Fruit fly (Drosophila melanogaster) whole organism, embryonic: ENCODE data around the gene CARPB.

Source experiments
- Abd-B ChIP-seq: fragments of 200-800 bp; sonication (Bioruptor generic); optimal IDR thresholded peaks from 2 replicates; lab custom pipeline; 2018; ENCODE audit warnings: missing biosample characterization, mild to moderate bottlenecking, missing genetic modification characterization, moderate library complexity
- Awh ChIP-seq: fragments of 200-800 bp; sonication (Bioruptor generic); IDR thresholded peaks from 2 replicates; pipeline ENCODE4, ENCODE4 v1.3.6; 2022; ENCODE audit warnings: missing biosample characterization, missing genetic modification characterization
- B-H1 ChIP-seq: fragments of 200-800 bp; sonication (Bioruptor generic); IDR thresholded peaks from 3 replicates; pipeline ENCODE4 v1.3.6; 2022; ENCODE audit warnings: missing biosample characterization, missing genetic modification characterization
- CG10462 ChIP-seq: fragments of 200-800 bp; sonication (Bioruptor generic); optimal IDR thresholded peaks from 2 replicates; lab custom pipeline; 2016; ENCODE audit warnings: missing biosample characterization, missing genetic modification characterization
- CG11560 ChIP-seq: fragments of 200-800 bp; sonication (Bioruptor generic); IDR thresholded peaks from 3 replicates; pipeline ENCODE4 v1.3.6; 2022; ENCODE audit warnings: missing biosample characterization, missing genetic modification characterization
- CG1233 ChIP-seq: fragments of 200-800 bp; sonication (Bioruptor generic); optimal IDR thresholded peaks from 4 replicates; lab custom pipeline; 2018; ENCODE audit warnings: missing biosample characterization, mild to moderate bottlenecking, missing genetic modification characterization
- CG12391 ChIP-seq: fragments of 200-800 bp; sonication (Bioruptor generic); optimal IDR thresholded peaks from 3 replicates; lab custom pipeline; 2018; ENCODE audit warnings: missing biosample characterization, mild to moderate bottlenecking, missing genetic modification characterization, moderate library complexity
- CG13123 ChIP-seq: fragments of 200-800 bp; sonication (Bioruptor generic); optimal IDR thresholded peaks from 2 replicates; lab custom pipeline; 2016; ENCODE audit warnings: missing biosample characterization, missing genetic modification characterization
- CG13424 ChIP-seq: fragments of 200-800 bp; sonication (Bioruptor generic); optimal IDR thresholded peaks from 2 replicates; lab custom pipeline; 2019; ENCODE audit warnings: missing biosample characterization, mild to moderate bottlenecking, missing genetic modification characterization, moderate library complexity
- CG14050 ChIP-seq: fragments of 200-800 bp; sonication (Bioruptor generic); IDR thresholded peaks from 3 replicates; pipeline ENCODE4 v1.3.6; 2022; ENCODE audit warnings: missing biosample characterization, missing genetic modification characterization
- CG14710 ChIP-seq: fragments of 200-800 bp; sonication (Bioruptor generic); optimal IDR thresholded peaks from 3 replicates; lab custom pipeline; 2019; ENCODE audit warnings: missing biosample characterization, mild to moderate bottlenecking, missing genetic modification characterization, moderate library complexity
- CG15269 ChIP-seq: fragments of 200-800 bp; sonication (Bioruptor generic); optimal IDR thresholded peaks from 2 replicates; lab custom pipeline; 2018; ENCODE audit warnings: missing biosample characterization, mild to moderate bottlenecking, missing genetic modification characterization, moderate library complexity
- CG1602 ChIP-seq: fragments of 200-800 bp; sonication (Bioruptor generic); optimal IDR thresholded peaks from 3 replicates; lab custom pipeline; 2016; ENCODE audit warnings: missing biosample characterization, missing genetic modification characterization
- CG18619 ChIP-seq: fragments of 200-800 bp; sonication (Bioruptor generic); optimal IDR thresholded peaks from 3 replicates; lab custom pipeline; 2017; ENCODE audit warnings: missing biosample characterization, mild to moderate bottlenecking, missing genetic modification characterization
- CG3407 ChIP-seq: fragments of 200-800 bp; sonication (Bioruptor generic); optimal IDR thresholded peaks from 2 replicates; lab custom pipeline; 2018; ENCODE audit warnings: missing biosample characterization, mild to moderate bottlenecking, missing genetic modification characterization
- CG43689 ChIP-seq: fragments of 200-800 bp; sonication (Bioruptor generic); IDR thresholded peaks from 2 replicates; pipeline ENCODE4 v1.3.6; 2022; ENCODE audit warnings: missing biosample characterization, missing genetic modification characterization
- CG4404 ChIP-seq: fragments of 200-800 bp; sonication (Bioruptor generic); IDR thresholded peaks from 2 replicates; pipeline ENCODE4 v1.3.6; 2022; ENCODE audit warnings: missing biosample characterization, missing genetic modification characterization
- CG7271 ChIP-seq: fragments of 200-800 bp; sonication (Bioruptor generic); optimal IDR thresholded peaks from 2 replicates; lab custom pipeline; 2018; ENCODE audit warnings: missing biosample characterization, mild to moderate bottlenecking, missing genetic modification characterization, moderate library complexity
- CG8359 ChIP-seq: fragments of 200-800 bp; sonication (Bioruptor generic); optimal IDR thresholded peaks from 2 replicates; lab custom pipeline; 2017; ENCODE audit warnings: missing biosample characterization, mild to moderate bottlenecking, missing genetic modification characterization, borderline replicate concordance
- CG9609 ChIP-seq: fragments of 200-800 bp; sonication (Bioruptor generic); optimal IDR thresholded peaks from 3 replicates; lab custom pipeline; 2016; ENCODE audit warnings: missing biosample characterization, missing genetic modification characterization
- CTCF ChIP-seq: fragments of 200-800 bp; sonication (Bioruptor generic); optimal IDR thresholded peaks from 2 replicates; lab custom pipeline; 2017; ENCODE audit warnings: missing biosample characterization, mild to moderate bottlenecking, missing genetic modification characterization, moderate library complexity
- CkIIα-i1 ChIP-seq: fragments of 200-800 bp; sonication (Bioruptor generic); IDR thresholded peaks from 2 replicates; pipeline ENCODE4 v1.3.6; 2022; ENCODE audit warnings: missing biosample characterization, missing genetic modification characterization
- D19B ChIP-seq: fragments of 200-800 bp; sonication (Bioruptor generic); optimal IDR thresholded peaks from 2 replicates; lab custom pipeline; 2017; ENCODE audit warnings: missing biosample characterization, mild to moderate bottlenecking, missing genetic modification characterization
- Dll ChIP-seq: fragments of 200-800 bp; sonication (Bioruptor generic); IDR thresholded peaks from 4 replicates; pipeline ENCODE4 v1.3.6; 2022; ENCODE audit warnings: missing biosample characterization, missing genetic modification characterization; ENCODE audit not compliant: partially characterized antibody
- E2f1 ChIP-seq: fragments of 200-800 bp; sonication (Bioruptor generic); IDR thresholded peaks from 2 replicates; pipeline ENCODE4 v1.3.6; 2022; ENCODE audit warnings: missing biosample characterization, missing genetic modification characterization
- Ets65A ChIP-seq: fragments of 200-800 bp; sonication (Bioruptor generic); peaks from one replicate; lab custom pipeline; 2016; ENCODE audit warnings: missing biosample characterization, missing genetic modification characterization
- HLH3B ChIP-seq: fragments of 200-800 bp; sonication (Bioruptor generic); IDR thresholded peaks from 2 replicates; pipeline ENCODE4 v1.3.6; 2022; ENCODE audit warnings: missing biosample characterization, missing genetic modification characterization
- Hand ChIP-seq: fragments of 200-800 bp; sonication (Bioruptor generic); optimal IDR thresholded peaks from 2 replicates; lab custom pipeline; 2017; ENCODE audit warnings: mild to moderate bottlenecking, missing biosample characterization, missing genetic modification reagents, missing genetic modification characterization
- Hmx ChIP-seq: fragments of 200-800 bp; sonication (Bioruptor generic); optimal IDR thresholded peaks from 2 replicates; lab custom pipeline; 2016; ENCODE audit warnings: missing biosample characterization, missing genetic modification characterization
- MTF-1 ChIP-seq: fragments of 200-800 bp; sonication (Bioruptor generic); optimal IDR thresholded peaks from 2 replicates; lab custom pipeline; 2018; ENCODE audit warnings: missing biosample characterization, mild to moderate bottlenecking, missing genetic modification characterization, borderline replicate concordance
- Med ChIP-seq: fragments of 200-800 bp; sonication (Bioruptor generic); peaks from one replicate; lab custom pipeline; 2016; ENCODE audit warnings: missing biosample characterization, missing genetic modification characterization, mild to moderate bottlenecking, inconsistent platforms, moderate library complexity
- Oaz ChIP-seq: fragments of 200-800 bp; sonication (Bioruptor generic); IDR thresholded peaks from 2 replicates; pipeline ENCODE4 v1.3.6; 2022; ENCODE audit warnings: missing biosample characterization, missing genetic modification characterization
- Optix ChIP-seq: fragments of 200-800 bp; sonication (Bioruptor generic); IDR thresholded peaks from 3 replicates; pipeline ENCODE4 v1.3.6; 2022; ENCODE audit warnings: missing biosample characterization, missing genetic modification characterization
- Poxn ChIP-seq: fragments of 200-800 bp; sonication (Bioruptor generic); IDR thresholded peaks from 2 replicates; pipeline ENCODE4 v1.3.6; 2022; ENCODE audit warnings: missing biosample characterization, missing genetic modification characterization
- Ptx1 ChIP-seq: fragments of 200-800 bp; sonication (Bioruptor generic); IDR thresholded peaks from 2 replicates; pipeline ENCODE4 v1.3.6; 2022; ENCODE audit warnings: missing biosample characterization, missing genetic modification characterization
- Taf1 ChIP-seq: fragments of 200-800 bp; sonication (Bioruptor generic); IDR thresholded peaks from 2 replicates; pipeline ENCODE4 v1.3.6; 2022; ENCODE audit warnings: missing biosample characterization, missing genetic modification characterization
- al ChIP-seq: fragments of 200-800 bp; sonication (Bioruptor generic); IDR thresholded peaks from 2 replicates; pipeline ENCODE4 v1.3.6; 2022; ENCODE audit warnings: missing biosample characterization, missing genetic modification characterization
- ash1 ChIP-seq: fragments of 200-800 bp; sonication (Bioruptor generic); optimal IDR thresholded peaks from 2 replicates; lab custom pipeline; 2018; ENCODE audit warnings: missing biosample characterization, mild to moderate bottlenecking, missing genetic modification characterization
- az2 ChIP-seq: fragments of 200-800 bp; sonication (Bioruptor generic); optimal IDR thresholded peaks from 3 replicates; lab custom pipeline; 2016; ENCODE audit warnings: missing biosample characterization, missing genetic modification characterization
- crc ChIP-seq: fragments of 200-800 bp; sonication (Bioruptor generic); optimal IDR thresholded peaks from 2 replicates; lab custom pipeline; 2016; ENCODE audit warnings: missing biosample characterization, missing genetic modification characterization
- da ChIP-seq: fragments of 200-800 bp; sonication (Bioruptor generic); optimal IDR thresholded peaks from 2 replicates; lab custom pipeline; 2016; ENCODE audit warnings: missing biosample characterization, missing genetic modification characterization
- dan ChIP-seq: fragments of 200-800 bp; sonication (Bioruptor generic); IDR thresholded peaks from 2 replicates; pipeline ENCODE4 v1.3.6; 2022; ENCODE audit warnings: missing biosample characterization, missing genetic modification characterization
- ewg ChIP-seq: fragments of 200-800 bp; sonication (Bioruptor generic); optimal IDR thresholded peaks from 3 replicates; lab custom pipeline; 2017; ENCODE audit warnings: mild to moderate bottlenecking, missing biosample characterization, missing genetic modification reagents, missing genetic modification characterization
- gce ChIP-seq: fragments of 200-800 bp; sonication (Bioruptor generic); IDR thresholded peaks from 3 replicates; pipeline ENCODE4 v1.3.6; 2022; ENCODE audit warnings: missing biosample characterization, missing genetic modification characterization
- gsb ChIP-seq: fragments of 200-800 bp; sonication (Bioruptor generic); IDR thresholded peaks from 2 replicates; pipeline ENCODE4 v1.3.6; 2022; ENCODE audit warnings: missing biosample characterization, missing genetic modification characterization
- ham ChIP-seq: fragments of 200-800 bp; sonication (Bioruptor generic); IDR thresholded peaks from 2 replicates; pipeline ENCODE4 v1.3.6; 2022; ENCODE audit warnings: missing biosample characterization, missing genetic modification characterization
- insv ChIP-seq, 2 experiments: fragments of 200-800 bp; sonication (Bioruptor generic); optimal IDR thresholded peaks; 3 replicates each; lab custom pipeline; 2016 to 2018; ENCODE audit warnings: missing biosample characterization in 2 of 2, missing genetic modification characterization in 2 of 2
- lmd ChIP-seq: fragments of 200-800 bp; sonication (Bioruptor generic); IDR thresholded peaks from 2 replicates; pipeline ENCODE4 v1.3.6; 2022; ENCODE audit warnings: missing biosample characterization, missing genetic modification characterization
- lola ChIP-seq, 3 experiments: fragments of >200 bp in 2 of 3; fragments of 200-800 bp in 1 of 3; sonication (Bioruptor generic) in 1 of 3; optimal IDR thresholded peaks; 2 replicates each; lab custom pipeline; 2017 to 2019; ENCODE audit warnings: missing biosample characterization in 3 of 3, missing genetic modification characterization in 3 of 3, mild to moderate bottlenecking in 1 of 3, moderate library complexity in 1 of 3
- onecut ChIP-seq: fragments of 200-800 bp; sonication (Bioruptor generic); IDR thresholded peaks from 2 replicates; pipeline ENCODE4 v1.3.6; 2022; ENCODE audit warnings: missing biosample characterization, missing genetic modification characterization
- pita ChIP-seq: fragments of 200-800 bp; sonication (Bioruptor generic); optimal IDR thresholded peaks from 2 replicates; lab custom pipeline; 2017; ENCODE audit warnings: missing biosample characterization, mild to moderate bottlenecking, missing genetic modification characterization
- usp ChIP-seq: fragments of >200 bp; optimal IDR thresholded peaks from 2 replicates; lab custom pipeline; 2017; ENCODE audit warnings: missing biosample characterization, missing genetic modification characterization

CARPB gene

DNA sequence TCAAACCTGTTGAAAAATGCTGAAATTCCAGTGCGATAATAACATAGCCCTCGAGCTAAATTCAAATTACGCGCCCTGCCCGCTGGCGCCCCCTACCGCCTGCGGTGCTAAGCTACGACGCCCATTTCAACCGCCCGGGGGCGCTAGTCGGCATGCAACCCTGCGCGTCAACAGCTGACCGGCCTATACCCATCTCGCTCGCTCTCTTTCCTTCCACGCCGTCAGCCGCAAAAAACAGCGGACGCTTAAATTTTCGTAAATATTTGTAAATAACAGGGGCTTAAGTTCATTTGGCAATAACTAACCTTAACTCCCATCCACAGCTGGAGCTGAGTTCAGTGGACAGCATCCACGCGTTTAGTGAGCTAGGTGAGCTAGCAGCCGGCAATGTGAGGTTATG is 4.5 kb upstream of the CARPB start, which contains the start of gene CG1354 (continued):
- TF ChIP-seq az2 (GFP tag; lab: Kevin White, UChicago), result peak; percentile 61
- TF ChIP-seq Hmx (GFP tag; lab: Kevin White, UChicago), result no peak
- peak; percentile 61 for TF ChIP-seq CG1602 (GFP tag; lab: Kevin White, UChicago)
- TF ChIP-seq CG12391 (tag; lab: Kevin White, UChicago), result peak; percentile 53
- TF ChIP-seq E2f1 (GFP tag; lab: Robert Waterston, UW), result peak; percentile 76
- TF ChIP-seq Abd-B (GFP tag; lab: Kevin White, UChicago), result peak; percentile 18
- peak; percentile 60 for TF ChIP-seq ewg (GFP tag; lab: Kevin White, UChicago)
- peak; percentile 71 for TF ChIP-seq Optix (GFP tag; lab: Robert Waterston, UW)
- no peak for TF ChIP-seq Poxn
- TF ChIP-seq CG9609 (GFP tag; lab: Kevin White, UChicago), result peak; percentile 70
- TF ChIP-seq CG8359, result no peak
- TF ChIP-seq lmd (GFP tag; lab: Robert Waterston, UW), result peak; percentile 79
- TF ChIP-seq Awh (GFP tag; lab: Robert Waterston, UW), result no peak
- no peak for TF ChIP-seq usp (GFP tag; lab: Kevin White, UChicago)
- TF ChIP-seq CG10462 (GFP tag; lab: Kevin White, UChicago), result peak; percentile 30
- TF ChIP-seq da (GFP tag; lab: Kevin White, UChicago), result peak; percentile 70
- TF ChIP-seq Med (GFP tag; lab: Kevin White, UChicago), result peak; percentile 95
- peak; percentile 73 for TF ChIP-seq Ptx1 (GFP tag; lab: Robert Waterston, UW)
- TF ChIP-seq insv (GFP tag; optimal IDR thresholded peaks at IDR 0.05; lab: Kevin White, UChicago), result peak in 1 of 2 experiments; percentile 65
- TF ChIP-seq Taf1 (GFP tag; lab: Robert Waterston, UW), result peak; percentile 33; the same call in 1 of the 2 replicates
- TF ChIP-seq HLH3B, result peak; percentile 71
- peak in 1 of 3 experiments; percentile 4 for TF ChIP-seq lola (GFP tag; optimal IDR thresholded peaks at IDR 0.05; lab: Kevin White, UChicago)
- peak; percentile 31; the same call in 1 of the 2 replicates for TF ChIP-seq Oaz (GFP tag; lab: Robert Waterston, UW)
- TF ChIP-seq dan, result no peak
- no peak for TF ChIP-seq CG7271 (tag; lab: Kevin White, UChicago)
- no peak for TF ChIP-seq D19B
- TF ChIP-seq CG3407 (GFP tag; lab: Kevin White, UChicago), result peak; percentile 35
- TF ChIP-seq gce, result peak; percentile 59; the same call in 1 of the 3 replicates
- TF ChIP-seq B-H1 (GFP tag; lab: Robert Waterston, UW), result peak; percentile 25; the same call in 1 of the 3 replicates
- TF ChIP-seq CkIIα-i1 (GFP tag; lab: Robert Waterston, UW), result no peak
- no peak for TF ChIP-seq Hand (GFP tag; lab: Kevin White, UChicago)
- TF ChIP-seq CG13424, result peak; percentile 46
- TF ChIP-seq CG15269 (tag; lab: Kevin White, UChicago), result no peak
- TF ChIP-seq ham, result no peak
- TF ChIP-seq CTCF (GFP tag; lab: Kevin White, UChicago), result peak; percentile 100
- peak; percentile 62 for TF ChIP-seq al
- peak; percentile 97 for TF ChIP-seq Ets65A
- peak; percentile 72 for TF ChIP-seq onecut
- TF ChIP-seq Dll, result 0 out of 4 replicates have a peak, but pooled peaks have one; percentile 19
- TF ChIP-seq pita (GFP tag; lab: Kevin White, UChicago), result no peak
- TF ChIP-seq ash1 (GFP tag; lab: Kevin White, UChicago), result no peak
- no peak for TF ChIP-seq crc (GFP tag; lab: Kevin White, UChicago)
- TF ChIP-seq CG18619 (GFP tag; lab: Kevin White, UChicago), result peak; percentile 62
- peak; percentile 20 for TF ChIP-seq MTF-1 (GFP tag; lab: Kevin White, UChicago)
- TF ChIP-seq CG11560, result peak; percentile 56; the same call in 1 of the 3 replicates
- TF ChIP-seq gsb (GFP tag; lab: Robert Waterston, UW), result peak; percentile 58; the same call in 1 of the 2 replicates
- TF ChIP-seq CG1233, result peak; percentile 40
- no peak for TF ChIP-seq CG4404 (GFP tag; lab: Robert Waterston, UW)
- TF ChIP-seq CG14710 (tag; lab: Kevin White, UChicago), result peak; percentile 63
- TF ChIP-seq CG43689 (GFP tag; lab: Robert Waterston, UW), result no peak
- TF ChIP-seq CG13123 (GFP tag; lab: Kevin White, UChicago), result no peak
- peak; percentile 39; the same call in 1 of the 3 replicates for TF ChIP-seq CG14050 (GFP tag; lab: Robert Waterston, UW)
